Fruit fly (Drosophila melanogaster): ENCODE data around the gene CG14260.

dm6 chr3R:27220829-27221463, 44.3 kb upstream of the CG14260 start:
- no peak for TF ChIP-seq toe (GFP tag; optimal IDR thresholded peaks at IDR 0.05)
- no peak for TF ChIP-seq CG5204 (GFP tag; optimal IDR thresholded peaks at IDR 0.05)
- no peak for TF ChIP-seq Clk (GFP tag; optimal IDR thresholded peaks at IDR 0.05)
- TF ChIP-seq CG7101 (tag; optimal IDR thresholded peaks at IDR 0.05), result no peak
- no peak for TF ChIP-seq kay (GFP tag; ENCODE audit: borderline replicate concordance)
- TF ChIP-seq pad (GFP tag; optimal IDR thresholded peaks at IDR 0.05), result no peak
